Worm (Caenorhabditis elegans): ENCODE measurements around the gene F42F12.3.
A peak's percentile ranks its signal among the peaks of the same experiment; 100 is the strongest.

F42F12.3 gene

ce11 chrX:12362951-12363486 is 12.6 kb downstream of the F42F12.3 start (continued):
- peak; percentile 86; the same call in 1 of the 2 replicates for TF ChIP-seq ztf-1 (GFP tag; conservative IDR thresholded peaks at IDR 0.05)
- TF ChIP-seq fos-1 (tag; optimal IDR thresholded peaks at IDR 0.05): peak; percentile 99
- TF ChIP-seq unc-39 (tag; optimal IDR thresholded peaks at IDR 0.05): no peak
- peak; percentile 76 for TF ChIP-seq lin-11 (tag; optimal IDR thresholded peaks at IDR 0.05)
- TF ChIP-seq nhr-10 (tag; optimal IDR thresholded peaks at IDR 0.05): peak; percentile 97
- TF ChIP-seq unc-62 (GFP tag; optimal IDR thresholded peaks at IDR 0.05): peak; percentile 87
- TF ChIP-seq R02D3.7 (tag; optimal IDR thresholded peaks at IDR 0.05): peak; percentile 75
- TF ChIP-seq unc-55 (GFP tag; optimal IDR thresholded peaks at IDR 0.05): peak; percentile 99
- TF ChIP-seq aly-2 (tag; optimal IDR thresholded peaks at IDR 0.05): peak; percentile 90
- TF ChIP-seq zag-1 (tag; optimal IDR thresholded peaks at IDR 0.05): peak; percentile 92
- peak; percentile 99 for TF ChIP-seq nhr-21 (tag; optimal IDR thresholded peaks at IDR 0.05)
- peak; percentile 98 for TF ChIP-seq lin-13 (GFP tag; optimal IDR thresholded peaks at IDR 0.05)
- peak; percentile 87 for TF ChIP-seq snpc-4 (tag; optimal IDR thresholded peaks at IDR 0.05)
- TF ChIP-seq egl-27 (tag; optimal IDR thresholded peaks at IDR 0.05): peak; percentile 98
- TF ChIP-seq elt-1 (tag; optimal IDR thresholded peaks at IDR 0.05): no peak
- TF ChIP-seq ceh-16 (tag; optimal IDR thresholded peaks at IDR 0.05): peak; percentile 54
- peak; percentile 97 for TF ChIP-seq ztf-4 (tag; optimal IDR thresholded peaks at IDR 0.05)
- peak; percentile 95 for TF ChIP-seq gmeb-1 (tag; optimal IDR thresholded peaks at IDR 0.05)
- TF ChIP-seq sma-3 (GFP tag; optimal IDR thresholded peaks at IDR 0.05): peak; percentile 98

- no peak for TF ChIP-seq snpc-4 (tag; optimal IDR thresholded peaks at IDR 0.05)
- TF ChIP-seq nhr-77 (tag; optimal IDR thresholded peaks at IDR 0.05): no peak
- TF ChIP-seq nhr-10 (tag; optimal IDR thresholded peaks at IDR 0.05): no peak
- TF ChIP-seq blmp-1 (tag; optimal IDR thresholded peaks at IDR 0.05; ENCODE audit: insufficient read depth): no peak
Observed at ce11 chrX:12364804-12365203, 14.4 kb downstream of the F42F12.3 start, which contains the start of gene F19H6.5. F19H6.5 (minus strand) TSS chrX:12364904.

ce11 chrX:12365388-12365787 is 15.0 kb downstream of the F42F12.3 start, which contains the start of gene F19H6.4:
F19H6.4 (plus strand) TSS chrX:12365688.
- TF ChIP-seq elt-3 (tag; optimal IDR thresholded peaks at IDR 0.05) (no peak), aly-2 (tag; optimal IDR thresholded peaks at IDR 0.05) (no peak), ZK546.5 (tag; optimal IDR thresholded peaks at IDR 0.05) (no peak), peb-1 (tag; optimal IDR thresholded peaks at IDR 0.05) (no peak), lsy-2 (tag; optimal IDR thresholded peaks at IDR 0.05) (no peak), ama-1 (optimal IDR thresholded peaks at IDR 0.05) (no peak), nhr-129 (tag; optimal IDR thresholded peaks at IDR 0.05) (no peak), crh-2 (tag; optimal IDR thresholded peaks at IDR 0.05) (no peak), unc-39 (tag; optimal IDR thresholded peaks at IDR 0.05) (no peak), nhr-23 (tag; optimal IDR thresholded peaks at IDR 0.05) (no peak), fos-1 (tag; optimal IDR thresholded peaks at IDR 0.05) (no peak), nhr-237 (tag; optimal IDR thresholded peaks at IDR 0.05) (no peak), skn-1 (tag; optimal IDR thresholded peaks at IDR 0.05) (no peak), nhr-12 (tag; optimal IDR thresholded peaks at IDR 0.05) (no peak), lin-39 (tag; optimal IDR thresholded peaks at IDR 0.05) (no peak), snpc-4 (tag; optimal IDR thresholded peaks at IDR 0.05) (no peak), nhr-77 (tag; optimal IDR thresholded peaks at IDR 0.05) (no peak), unc-55 (GFP tag; optimal IDR thresholded peaks at IDR 0.05) (no peak), R02D3.7 (tag; optimal IDR thresholded peaks at IDR 0.05) (no peak), nhr-25 (tag; optimal IDR thresholded peaks at IDR 0.05) (no peak)

- TF ChIP-seq F13H6.1 (tag; optimal IDR thresholded peaks at IDR 0.05) (peak; percentile 9), ama-1 (optimal IDR thresholded peaks at IDR 0.05) (no peak), nhr-77 (tag; optimal IDR thresholded peaks at IDR 0.05) (no peak), C34F6.9 (tag; optimal IDR thresholded peaks at IDR 0.05) (peak; percentile 36), crh-2 (tag; optimal IDR thresholded peaks at IDR 0.05) (peak; percentile 49), unc-55 (GFP tag; optimal IDR thresholded peaks at IDR 0.05) (peak; percentile 56), sma-9 (GFP tag; optimal IDR thresholded peaks at IDR 0.05) (peak; percentile 51), sma-9 (tag; optimal IDR thresholded peaks at IDR 0.05) (no peak), snpc-4 (tag; optimal IDR thresholded peaks at IDR 0.05) (no peak), fos-1 (tag; optimal IDR thresholded peaks at IDR 0.05) (peak; percentile 24), nhr-21 (tag; optimal IDR thresholded peaks at IDR 0.05) (no peak), mdl-1 (tag; optimal IDR thresholded peaks at IDR 0.05) (peak in 1 of 2 experiments; percentile 41), zag-1 (tag; optimal IDR thresholded peaks at IDR 0.05) (peak; percentile 35), nhr-129 (tag; optimal IDR thresholded peaks at IDR 0.05) (peak; percentile 76), unc-62 (GFP tag; optimal IDR thresholded peaks at IDR 0.05) (no peak), unc-39 (tag; optimal IDR thresholded peaks at IDR 0.05) (no peak)
Observed at ce11 chrX:12367498-12367897, 17.1 kb downstream of the F42F12.3 start.

Data from whole organism, L2 larva.